Fruit fly (Drosophila melanogaster) whole organism, embryonic: ENCODE results near the gene Pdi.

Source experiments
- CG1647 ChIP-seq: fragments of 200-800 bp; sonication (Bioruptor generic); optimal IDR thresholded peaks from 3 replicates; lab custom pipeline; 2016; ENCODE audit warnings: missing biosample characterization, missing genetic modification characterization
- CG17829 ChIP-seq: fragments of 200-800 bp; optimal IDR thresholded peaks from 2 replicates; lab custom pipeline; 2019; ENCODE audit warnings: missing biosample characterization, mild to moderate bottlenecking, missing genetic modification characterization, moderate library complexity
- Dref ChIP-seq: fragments of 200-800 bp; sonication (Bioruptor generic); IDR thresholded peaks from 2 replicates; pipeline ENCODE4 v1.3.6; 2022; ENCODE audit warnings: missing biosample characterization, missing genetic modification characterization
- Vsx1 ChIP-seq: fragments of 200-800 bp; sonication (Bioruptor generic); optimal IDR thresholded peaks from 2 replicates; lab custom pipeline; 2017; ENCODE audit warnings: missing biosample characterization, mild to moderate bottlenecking, missing genetic modification characterization, missing genetic modification reagents
- br ChIP-seq: fragments of >200 bp; optimal IDR thresholded peaks from 2 replicates; lab custom pipeline; 2017
- sens ChIP-seq: fragments of 200-800 bp; sonication (Bioruptor generic); peaks from one replicate; lab custom pipeline; 2016; ENCODE audit warnings: missing biosample characterization, missing genetic modification characterization
- vnd ChIP-seq: fragments of 200-800 bp; sonication (Bioruptor generic); IDR thresholded peaks from 3 replicates; pipeline ENCODE4 v1.3.6; 2022; ENCODE audit warnings: missing biosample characterization, missing genetic modification characterization; ENCODE audit not compliant: partially characterized antibody

- no peak for TF ChIP-seq br (lab: Kevin White, UChicago)
- no peak for TF ChIP-seq vnd (GFP tag; lab: Robert Waterston, UW)
- TF ChIP-seq Dref (GFP tag; lab: Robert Waterston, UW), result no peak
- TF ChIP-seq sens (GFP tag; lab: Kevin White, UChicago), result no peak
- TF ChIP-seq CG1647 (GFP tag; lab: Kevin White, UChicago), result no peak
- no peak for TF ChIP-seq CG17829 (tag; lab: Kevin White, UChicago)
- TF ChIP-seq Vsx1, result no peak
Measured at dm6 chr3L:15180816-15181215, 38.2 kb upstream of the Pdi start.
